Fruit fly (Drosophila melanogaster): Measurements from ENCODE around the gene sds22.

Gene sds22

dm6 chr3R:17400102-17400501 is 8.7 kb downstream of the sds22 start:
- TF ChIP-seq wek (GFP tag; optimal IDR thresholded peaks at IDR 0.05) (no peak), vnd (GFP tag; IDR thresholded peaks at IDR 0.05; ENCODE audit: partially characterized antibody) (no peak), Nf-YC (tag; optimal IDR thresholded peaks at IDR 0.05) (no peak), CG9727 (GFP tag; optimal IDR thresholded peaks at IDR 0.05) (no peak), exex (tag; optimal IDR thresholded peaks at IDR 0.05) (peak; percentile 60), CG30431 (GFP tag; optimal IDR thresholded peaks at IDR 0.05) (no peak), chif (GFP tag; optimal IDR thresholded peaks at IDR 0.05) (no peak), pita (GFP tag; optimal IDR thresholded peaks at IDR 0.05) (no peak), CG5180 (GFP tag; optimal IDR thresholded peaks at IDR 0.05) (no peak), CG17385 (GFP tag; optimal IDR thresholded peaks at IDR 0.05) (no peak), corto (GFP tag; optimal IDR thresholded peaks at IDR 0.05) (no peak), NC2α (GFP tag; optimal IDR thresholded peaks at IDR 0.05) (no peak), dpn (GFP tag; optimal IDR thresholded peaks at IDR 0.05) (no peak), HLH3B (GFP tag; IDR thresholded peaks at IDR 0.05) (no peak; the same call in 1 of the 2 replicates), CG17802 (tag; optimal IDR thresholded peaks at IDR 0.05) (no peak), sisA (GFP tag; IDR thresholded peaks at IDR 0.05) (no peak), Mes4 (GFP tag; optimal IDR thresholded peaks at IDR 0.05) (no peak), Doc2 (GFP tag; IDR thresholded peaks at IDR 0.05) (no peak), Bteb2 (GFP tag; optimal IDR thresholded peaks at IDR 0.05) (no peak), CG4820 (GFP tag; optimal IDR thresholded peaks at IDR 0.05) (no peak), Asciz (GFP tag; optimal IDR thresholded peaks at IDR 0.05) (peak; percentile 30), CG17359 (tag; optimal IDR thresholded peaks at IDR 0.05) (no peak), pfk (GFP tag; optimal IDR thresholded peaks at IDR 0.05) (no peak), ken (GFP tag; IDR thresholded peaks at IDR 0.05) (no peak), Abd-B (GFP tag; optimal IDR thresholded peaks at IDR 0.05) (no peak), fd64A (GFP tag; optimal IDR thresholded peaks at IDR 0.05) (peak; percentile 9), repo (GFP tag; optimal IDR thresholded peaks at IDR 0.05) (no peak), Hsf (GFP tag; optimal IDR thresholded peaks at IDR 0.05) (no peak), CG17829 (tag; optimal IDR thresholded peaks at IDR 0.05) (no peak), dan (GFP tag; IDR thresholded peaks at IDR 0.05) (no peak), Tbp (GFP tag; optimal IDR thresholded peaks at IDR 0.05) (no peak), CG7745 (tag; optimal IDR thresholded peaks at IDR 0.05) (peak; percentile 65), CG12104 (GFP tag; optimal IDR thresholded peaks at IDR 0.05) (no peak), ATbp (GFP tag; optimal IDR thresholded peaks at IDR 0.05) (peak; percentile 11), dimm (GFP tag; IDR thresholded peaks at IDR 0.05) (no peak), Hey (tag; optimal IDR thresholded peaks at IDR 0.05) (peak; percentile 17), Scr (GFP tag; IDR thresholded peaks at IDR 0.05; ENCODE audit: partially characterized antibody) (no peak), E2f1 (GFP tag; IDR thresholded peaks at IDR 0.05) (no peak), ftz-f1 (GFP tag; optimal IDR thresholded peaks at IDR 0.05) (peak; percentile 5), ERR (GFP tag; optimal IDR thresholded peaks at IDR 0.05) (no peak)

DNA sequence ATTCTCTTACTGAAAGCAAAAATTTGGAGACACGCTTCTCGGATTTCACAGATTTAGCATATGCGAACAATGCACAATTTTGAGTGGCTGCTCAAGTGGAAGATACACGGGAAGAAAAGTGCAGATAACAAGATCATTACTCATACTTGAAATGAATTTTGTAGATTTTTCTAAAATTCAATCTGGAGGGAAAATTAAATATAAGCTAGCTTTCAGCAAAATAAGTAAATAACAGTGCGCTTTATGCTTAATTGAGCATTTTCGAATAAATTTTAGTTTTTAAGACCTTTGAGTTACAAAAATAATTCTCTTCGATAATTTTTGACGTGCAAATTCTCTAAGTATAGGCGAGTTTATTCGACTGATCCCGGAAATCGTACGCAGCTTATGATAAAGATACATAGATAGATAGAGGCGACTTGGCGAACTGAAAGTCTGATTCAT is 9.3 kb downstream of the sds22 start:
- TF ChIP-seq CG14860 (GFP tag; IDR thresholded peaks at IDR 0.05; ENCODE audit: partially characterized antibody) (no peak), Atf3 (GFP tag; optimal IDR thresholded peaks at IDR 0.05) (no peak), Dbx (GFP tag; IDR thresholded peaks at IDR 0.05) (0 out of 3 replicates have a peak, but pooled peaks have one; percentile 28), Antp (GFP tag; optimal IDR thresholded peaks at IDR 0.05) (peak; percentile 12), CG14050 (GFP tag; IDR thresholded peaks at IDR 0.05) (peak; percentile 19; the same call in 1 of the 3 replicates), CG10267 (tag; optimal IDR thresholded peaks at IDR 0.05) (peak; percentile 55), CG18262 (tag; optimal IDR thresholded peaks at IDR 0.05) (peak; percentile 61), CG11093 (GFP tag; IDR thresholded peaks at IDR 0.05) (no peak), nmo (GFP tag; optimal IDR thresholded peaks at IDR 0.05) (peak; percentile 73), Tbp (GFP tag; optimal IDR thresholded peaks at IDR 0.05) (no peak), CG30403 (GFP tag; optimal IDR thresholded peaks at IDR 0.05) (peak; percentile 28), Six4 (GFP tag; optimal IDR thresholded peaks at IDR 0.05) (peak; percentile 47), CG11247 (GFP tag; IDR thresholded peaks at IDR 0.05) (no peak), HHEX (GFP tag; optimal IDR thresholded peaks at IDR 0.05) (peak; percentile 60), Atf-2 (GFP tag; optimal IDR thresholded peaks at IDR 0.05) (no peak)

Data from whole organism, embryonic.